Fruit fly (Drosophila melanogaster): ENCODE measurements around the gene pst.
A peak's percentile ranks its signal among the peaks of the same experiment; 100 is the strongest.

Gene pst

DNA sequence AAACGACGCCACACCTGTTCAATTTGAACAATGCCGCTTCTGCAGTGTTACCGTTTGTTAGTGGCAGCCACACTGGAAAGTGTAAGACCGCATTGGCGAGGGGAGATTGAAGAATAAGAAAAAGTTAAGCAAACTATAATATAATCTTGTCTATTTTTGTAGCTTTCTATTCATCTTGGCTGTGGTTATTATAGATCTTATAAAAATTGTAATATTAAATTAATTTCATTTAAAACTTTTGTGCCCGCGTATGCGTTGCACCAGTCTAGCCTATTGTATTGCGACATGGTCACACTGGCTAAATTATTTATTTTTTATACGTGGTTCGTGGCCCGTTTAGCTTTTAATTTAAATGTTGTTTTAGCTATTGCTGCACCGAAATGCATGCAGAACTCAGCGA, 36.7 kb downstream of the pst start, which contains the start of the genes RhoGEF4 and Rint1 (continued):
- TF ChIP-seq CG3838 (GFP tag; optimal IDR thresholded peaks at IDR 0.05) (peak; percentile 16), peb (GFP tag; IDR thresholded peaks at IDR 0.05) (peak; percentile 64), Meics (GFP tag; optimal IDR thresholded peaks at IDR 0.05) (peak; percentile 38), sens (GFP tag) (peak; percentile 87), zen2 (GFP tag; IDR thresholded peaks at IDR 0.05; ENCODE audit: partially characterized antibody) (no peak), dan (GFP tag; IDR thresholded peaks at IDR 0.05) (peak; percentile 45; the same call in 1 of the 2 replicates), crp (GFP tag; optimal IDR thresholded peaks at IDR 0.05) (peak in 1 of 2 experiments; percentile 52), bcd (GFP tag; optimal IDR thresholded peaks at IDR 0.05) (peak; percentile 54), CG17612 (GFP tag; IDR thresholded peaks at IDR 0.05) (peak; percentile 26; the same call in 1 of the 2 replicates), Sox102F (GFP tag; optimal IDR thresholded peaks at IDR 0.05) (peak; percentile 72), al (GFP tag; IDR thresholded peaks at IDR 0.05) (peak; percentile 71), CG30403 (GFP tag; optimal IDR thresholded peaks at IDR 0.05) (peak; percentile 86), zf30C (GFP tag; optimal IDR thresholded peaks at IDR 0.05) (no peak), NFAT (GFP tag; IDR thresholded peaks at IDR 0.05) (peak; percentile 67), z (GFP tag; IDR thresholded peaks at IDR 0.05) (no peak), maf-S (GFP tag; optimal IDR thresholded peaks at IDR 0.05) (peak; percentile 29), unpg (GFP tag; optimal IDR thresholded peaks at IDR 0.05) (peak; percentile 67), Lim3 (GFP tag; IDR thresholded peaks at IDR 0.05) (no peak), Ets65A (GFP tag) (peak; percentile 95), Mrtf (GFP tag; IDR thresholded peaks at IDR 0.05) (0 out of 3 replicates have a peak, but pooled peaks have one; percentile 36), wor (GFP tag; IDR thresholded peaks at IDR 0.05) (peak; percentile 72), Hr51 (GFP tag; optimal IDR thresholded peaks at IDR 0.05) (peak in 1 of 2 experiments; percentile 75), CG6175 (GFP tag; IDR thresholded peaks at IDR 0.05) (no peak), CG15011 (GFP tag; optimal IDR thresholded peaks at IDR 0.05) (no peak), Dip3 (GFP tag; optimal IDR thresholded peaks at IDR 0.05) (peak; percentile 43), CG5245 (GFP tag; optimal IDR thresholded peaks at IDR 0.05) (no peak), CG34422 (GFP tag; IDR thresholded peaks at IDR 0.05) (peak; percentile 76; the same call in 2 of the 3 replicates), CG31441 (GFP tag; IDR thresholded peaks at IDR 0.05) (peak; percentile 73), usp (GFP tag; optimal IDR thresholded peaks at IDR 0.05) (no peak), CG3281 (GFP tag; optimal IDR thresholded peaks at IDR 0.05) (peak; percentile 6), CG8388 (GFP tag; optimal IDR thresholded peaks at IDR 0.05) (peak; percentile 62), otp (GFP tag; IDR thresholded peaks at IDR 0.05) (no peak), CG8924 (tag; optimal IDR thresholded peaks at IDR 0.05) (peak; percentile 65), CG10959 (GFP tag; IDR thresholded peaks at IDR 0.05) (peak; percentile 57), Sry-β (GFP tag; optimal IDR thresholded peaks at IDR 0.05) (peak; percentile 5), HLH3B (GFP tag; IDR thresholded peaks at IDR 0.05) (peak; percentile 52; the same call in 1 of the 2 replicates), B-H2 (GFP tag; optimal IDR thresholded peaks at IDR 0.05) (peak; percentile 10), bowl (GFP tag; IDR thresholded peaks at IDR 0.05) (no peak), Dref (GFP tag; IDR thresholded peaks at IDR 0.05) (peak; percentile 32; the same call in 1 of the 2 replicates), CG12391 (tag; optimal IDR thresholded peaks at IDR 0.05) (peak; percentile 86), toy (GFP tag; IDR thresholded peaks at IDR 0.05) (no peak), Atf6 (GFP tag; IDR thresholded peaks at IDR 0.05) (0 out of 2 replicates have a peak, but pooled peaks have one; percentile 62), Ssrp (tag; optimal IDR thresholded peaks at IDR 0.05) (peak; percentile 76), ci (GFP tag; IDR thresholded peaks at IDR 0.05) (peak; percentile 70; the same call in 2 of the 3 replicates), CG43689 (GFP tag; IDR thresholded peaks at IDR 0.05) (no peak), CG1647 (GFP tag; optimal IDR thresholded peaks at IDR 0.05) (peak; percentile 37), fd64A (GFP tag; optimal IDR thresholded peaks at IDR 0.05) (no peak), MESR4 (GFP tag; optimal IDR thresholded peaks at IDR 0.05) (peak; percentile 28), ara (GFP tag; IDR thresholded peaks at IDR 0.05) (peak; percentile 73), Dek (tag; optimal IDR thresholded peaks at IDR 0.05) (peak; percentile 75), run (tag; optimal IDR thresholded peaks at IDR 0.05) (no peak)

Measured in whole organism, embryonic.